Fruit fly (Drosophila melanogaster) whole organism, embryonic: ENCODE results near the gene ovm.

ENCODE experiments used
- Awh ChIP-seq: fragments of 200-800 bp; sonication (Bioruptor generic); IDR thresholded peaks from 2 replicates; pipeline ENCODE4, ENCODE4 v1.3.6; 2022; ENCODE audit warnings: missing biosample characterization, missing genetic modification characterization
- B-H2 ChIP-seq: fragments of 200-800 bp; sonication (Bioruptor generic); optimal IDR thresholded peaks from 2 replicates; lab custom pipeline; 2018; ENCODE audit warnings: missing biosample characterization, mild to moderate bottlenecking, missing genetic modification characterization
- CG10267 ChIP-seq: fragments of 200-800 bp; sonication (Bioruptor generic); optimal IDR thresholded peaks from 2 replicates; lab custom pipeline; 2018; ENCODE audit warnings: missing biosample characterization, mild to moderate bottlenecking, missing genetic modification characterization, moderate library complexity
- CG10543 ChIP-seq: fragments of 200-800 bp; sonication (Bioruptor generic); optimal IDR thresholded peaks from 3 replicates; lab custom pipeline; 2017; ENCODE audit warnings: missing biosample characterization, mild to moderate bottlenecking, missing genetic modification characterization, moderate library complexity
- CG11398 ChIP-seq: fragments of 200-800 bp; sonication (Bioruptor generic); optimal IDR thresholded peaks from 2 replicates; lab custom pipeline; 2016; ENCODE audit warnings: missing biosample characterization, missing genetic modification characterization
- CG12104 ChIP-seq: fragments of 200-800 bp; sonication (Bioruptor generic); optimal IDR thresholded peaks from 3 replicates; lab custom pipeline; 2016; ENCODE audit warnings: missing biosample characterization, missing genetic modification characterization
- CG12236 ChIP-seq: fragments of 200-800 bp; sonication (Bioruptor generic); optimal IDR thresholded peaks from 2 replicates; lab custom pipeline; 2016; ENCODE audit warnings: missing biosample characterization, missing genetic modification characterization
- CG12391 ChIP-seq: fragments of 200-800 bp; sonication (Bioruptor generic); optimal IDR thresholded peaks from 3 replicates; lab custom pipeline; 2018; ENCODE audit warnings: missing biosample characterization, mild to moderate bottlenecking, missing genetic modification characterization, moderate library complexity
- CG12659 ChIP-seq: fragments of 200-800 bp; sonication (Bioruptor generic); optimal IDR thresholded peaks from 3 replicates; lab custom pipeline; 2017; ENCODE audit warnings: mild to moderate bottlenecking, missing biosample characterization, missing genetic modification reagents, missing genetic modification characterization
- CG12769 ChIP-seq: fragments of 200-800 bp; sonication (Bioruptor generic); optimal IDR thresholded peaks from 2 replicates; lab custom pipeline; 2019; ENCODE audit warnings: missing biosample characterization, mild to moderate bottlenecking, missing genetic modification characterization, moderate library complexity
- CG13287 ChIP-seq: fragments of 200-800 bp; sonication (Bioruptor generic); IDR thresholded peaks from 2 replicates; pipeline ENCODE4 v1.3.6; 2022; ENCODE audit warnings: missing biosample characterization, missing genetic modification characterization; ENCODE audit not compliant: partially characterized antibody
- CG13296 ChIP-seq: fragments of 200-800 bp; sonication (Bioruptor generic); optimal IDR thresholded peaks from 3 replicates; lab custom pipeline; 2018; ENCODE audit warnings: missing biosample characterization, mild to moderate bottlenecking, missing genetic modification characterization
- CG14965 ChIP-seq: fragments of 200-800 bp; sonication (Bioruptor generic); optimal IDR thresholded peaks from 2 replicates; lab custom pipeline; 2016; ENCODE audit warnings: missing biosample characterization, missing genetic modification characterization, borderline replicate concordance
- CG18619 ChIP-seq: fragments of 200-800 bp; sonication (Bioruptor generic); optimal IDR thresholded peaks from 3 replicates; lab custom pipeline; 2017; ENCODE audit warnings: missing biosample characterization, mild to moderate bottlenecking, missing genetic modification characterization
- CG6689 ChIP-seq: fragments of 200-800 bp; sonication (Bioruptor generic); IDR thresholded peaks from 2 replicates; pipeline ENCODE4 v1.3.6; 2022; ENCODE audit warnings: missing biosample characterization, missing genetic modification characterization
- CG7745 ChIP-seq: fragments of 200-800 bp; sonication (Bioruptor generic); optimal IDR thresholded peaks from 2 replicates; lab custom pipeline; 2018; ENCODE audit warnings: missing biosample characterization, mild to moderate bottlenecking, missing genetic modification characterization, moderate library complexity
- CG8290 ChIP-seq, 3 experiments: fragments of 200-800 bp; sonication (Bioruptor generic); optimal IDR thresholded peaks; 2 replicates each; lab custom pipeline; 2016 to 2019; ENCODE audit warnings: missing biosample characterization in 3 of 3, missing genetic modification characterization in 3 of 3, mild to moderate bottlenecking in 2 of 3, moderate library complexity in 1 of 3
- CG8944 ChIP-seq: fragments of 200-800 bp; sonication (Bioruptor generic); optimal IDR thresholded peaks from 3 replicates; lab custom pipeline; 2016; ENCODE audit warnings: missing biosample characterization, missing genetic modification characterization
- CG9437 ChIP-seq: fragments of 200-800 bp; sonication (Bioruptor generic); optimal IDR thresholded peaks from 2 replicates; lab custom pipeline; 2018; ENCODE audit warnings: missing biosample characterization, mild to moderate bottlenecking, missing genetic modification characterization
- CG9876 ChIP-seq: fragments of 200-800 bp; sonication (Bioruptor generic); optimal IDR thresholded peaks from 2 replicates; lab custom pipeline; 2016; ENCODE audit warnings: missing biosample characterization, missing genetic modification characterization
- CrebB ChIP-seq: fragments of 200-800 bp; sonication (Bioruptor generic); optimal IDR thresholded peaks from 3 replicates; lab custom pipeline; 2018; ENCODE audit warnings: missing biosample characterization, mild to moderate bottlenecking, missing genetic modification characterization
- D ChIP-seq, 2 experiments: fragments of 200-800 bp in 1 of 2; fragments of >200 bp in 1 of 2; sonication (Bioruptor generic) in 1 of 2; optimal IDR thresholded peaks; 2 replicates in 1 of 2; 3 replicates in 1 of 2; lab custom pipeline; 2017; ENCODE audit warnings: mild to moderate bottlenecking in 1 of 2, missing biosample characterization in 1 of 2, missing genetic modification characterization in 1 of 2, missing genetic modification reagents in 1 of 2
- Dip2 ChIP-seq: fragments of 200-800 bp; sonication (Bioruptor generic); IDR thresholded peaks from 2 replicates; pipeline ENCODE4 v1.3.6; 2022; ENCODE audit warnings: missing biosample characterization, missing genetic modification characterization
- Fer1 ChIP-seq: fragments of 200-800 bp; sonication (Bioruptor generic); optimal IDR thresholded peaks from 2 replicates; lab custom pipeline; 2017; ENCODE audit warnings: missing biosample characterization, mild to moderate bottlenecking, missing genetic modification characterization
- Hmr ChIP-seq: fragments of 200-800 bp; sonication (Bioruptor generic); optimal IDR thresholded peaks from 3 replicates; lab custom pipeline; 2017; ENCODE audit warnings: mild to moderate bottlenecking, missing biosample characterization, missing genetic modification reagents, missing genetic modification characterization
- MESR4 ChIP-seq: fragments of 200-800 bp; sonication (Bioruptor generic); optimal IDR thresholded peaks from 2 replicates; lab custom pipeline; 2018; ENCODE audit warnings: missing biosample characterization, mild to moderate bottlenecking, missing genetic modification characterization, moderate library complexity
- Max ChIP-seq: fragments of 200-800 bp; sonication (Bioruptor generic); optimal IDR thresholded peaks from 2 replicates; lab custom pipeline; 2016; ENCODE audit warnings: missing biosample characterization, mild to moderate bottlenecking, missing genetic modification characterization
- Med ChIP-seq: fragments of 200-800 bp; sonication (Bioruptor generic); peaks from one replicate; lab custom pipeline; 2016; ENCODE audit warnings: missing biosample characterization, missing genetic modification characterization, mild to moderate bottlenecking, inconsistent platforms, moderate library complexity
- Myb ChIP-seq: fragments of 200-800 bp; sonication (Bioruptor generic); optimal IDR thresholded peaks from 2 replicates; lab custom pipeline; 2016; ENCODE audit warnings: missing biosample characterization, missing genetic modification characterization
- Nf-YC ChIP-seq: fragments of 200-800 bp; optimal IDR thresholded peaks from 3 replicates; lab custom pipeline; 2019; ENCODE audit warnings: missing biosample characterization, mild to moderate bottlenecking, missing genetic modification characterization, moderate library complexity
- PHDP ChIP-seq: fragments of 200-800 bp; sonication (Bioruptor generic); optimal IDR thresholded peaks from 3 replicates; lab custom pipeline; 2018; ENCODE audit warnings: missing biosample characterization, mild to moderate bottlenecking, missing genetic modification characterization, moderate library complexity
- Pdp1 ChIP-seq, 2 experiments: fragments of 200-800 bp; sonication (Bioruptor generic); optimal IDR thresholded peaks; 3 replicates each; lab custom pipeline; 2016; ENCODE audit warnings: missing biosample characterization in 2 of 2, missing genetic modification characterization in 2 of 2, mild to moderate bottlenecking in 1 of 2, moderate library complexity in 1 of 2
- Vsx1 ChIP-seq: fragments of 200-800 bp; sonication (Bioruptor generic); optimal IDR thresholded peaks from 2 replicates; lab custom pipeline; 2017; ENCODE audit warnings: missing biosample characterization, mild to moderate bottlenecking, missing genetic modification characterization, missing genetic modification reagents
- YL-1 ChIP-seq: fragments of 200-800 bp; sonication (Bioruptor generic); optimal IDR thresholded peaks from 3 replicates; lab custom pipeline; 2017; ENCODE audit warnings: missing biosample characterization, mild to moderate bottlenecking, missing genetic modification characterization
- caup ChIP-seq: fragments of 200-800 bp; sonication (Bioruptor generic); optimal IDR thresholded peaks from 3 replicates; lab custom pipeline; 2017; ENCODE audit warnings: missing biosample characterization, mild to moderate bottlenecking, missing genetic modification characterization, moderate library complexity; ENCODE audit not compliant: severe bottlenecking
- dpn ChIP-seq, 2 experiments: fragments of 200-800 bp; sonication (Bioruptor generic); optimal IDR thresholded peaks; 3 replicates each; lab custom pipeline; 2016; ENCODE audit warnings: missing biosample characterization in 2 of 2, missing genetic modification characterization in 2 of 2
- gro ChIP-seq: fragments of 200-800 bp; sonication (Bioruptor generic); optimal IDR thresholded peaks from 2 replicates; lab custom pipeline; 2016; ENCODE audit warnings: missing biosample characterization, missing genetic modification characterization
- her ChIP-seq: fragments of 200-800 bp; sonication (Bioruptor generic); optimal IDR thresholded peaks from 2 replicates; lab custom pipeline; 2016; ENCODE audit warnings: missing biosample characterization, missing genetic modification characterization
- nerfin-1 ChIP-seq: fragments of 200-800 bp; sonication (Bioruptor generic); optimal IDR thresholded peaks from 3 replicates; lab custom pipeline; 2019; ENCODE audit warnings: missing biosample characterization, mild to moderate bottlenecking, missing genetic modification characterization, moderate library complexity
- nmo ChIP-seq: fragments of 200-800 bp; sonication (Bioruptor generic); optimal IDR thresholded peaks from 2 replicates; lab custom pipeline; 2018; ENCODE audit warnings: missing biosample characterization, mild to moderate bottlenecking, missing genetic modification characterization, moderate library complexity
- nom ChIP-seq: fragments of 200-800 bp; sonication (Bioruptor generic); optimal IDR thresholded peaks from 2 replicates; lab custom pipeline; 2017; ENCODE audit warnings: missing biosample characterization, missing genetic modification characterization, mild to moderate bottlenecking, moderate library complexity, missing genetic modification reagents
- onecut ChIP-seq: fragments of 200-800 bp; sonication (Bioruptor generic); IDR thresholded peaks from 2 replicates; pipeline ENCODE4 v1.3.6; 2022; ENCODE audit warnings: missing biosample characterization, missing genetic modification characterization
- so ChIP-seq: fragments of 200-800 bp; sonication (Bioruptor generic); IDR thresholded peaks from 3 replicates; pipeline ENCODE4 v1.3.6; 2022; ENCODE audit warnings: missing biosample characterization, missing genetic modification characterization
- stwl ChIP-seq: fragments of 200-800 bp; sonication (Bioruptor generic); optimal IDR thresholded peaks from 3 replicates; lab custom pipeline; 2018; ENCODE audit warnings: missing biosample characterization, mild to moderate bottlenecking, missing genetic modification characterization, moderate library complexity
- toy ChIP-seq: fragments of 200-800 bp; sonication (Bioruptor generic); IDR thresholded peaks from 2 replicates; pipeline ENCODE4 v1.3.6; 2022; ENCODE audit warnings: missing biosample characterization, missing genetic modification characterization
- trem ChIP-seq: fragments of 200-800 bp; optimal IDR thresholded peaks from 3 replicates; lab custom pipeline; 2019; ENCODE audit warnings: missing biosample characterization, mild to moderate bottlenecking, missing genetic modification characterization, moderate library complexity
- wdn ChIP-seq: fragments of 200-800 bp; sonication (Bioruptor generic); IDR thresholded peaks from 2 replicates; pipeline ENCODE4 v1.3.6; 2022; ENCODE audit warnings: missing biosample characterization, missing genetic modification characterization
- zf30C ChIP-seq: fragments of 200-800 bp; sonication (Bioruptor generic); optimal IDR thresholded peaks from 3 replicates; lab custom pipeline; 2018; ENCODE audit warnings: missing biosample characterization, mild to moderate bottlenecking, missing genetic modification characterization

ovm gene

dm6 chr2L:155215-155712, 14.5 kb upstream of the ovm start, which contains the start of gene Pus10 (continued):
- TF ChIP-seq trem (tag; lab: Kevin White, UChicago) (peak; percentile 17), so (GFP tag; lab: Robert Waterston, UW) (no peak), CG9437 (GFP tag; lab: Kevin White, UChicago) (peak; percentile 16), nerfin-1 (tag; lab: Kevin White, UChicago) (peak; percentile 61), CG18619 (no peak), zf30C (GFP tag; lab: Kevin White, UChicago) (no peak), Myb (GFP tag; lab: Kevin White, UChicago) (peak; percentile 12), CG13296 (GFP tag; lab: Kevin White, UChicago) (peak; percentile 12), CG7745 (tag; lab: Kevin White, UChicago) (peak; percentile 15), gro (peak; percentile 17), Nf-YC (peak; percentile 1), caup (GFP tag; lab: Kevin White, UChicago) (peak; percentile 16), CrebB (tag; lab: Kevin White, UChicago) (peak; percentile 15), Med (peak; percentile 85), toy (GFP tag; lab: Robert Waterston, UW) (no peak), YL-1 (peak; percentile 55), MESR4 (GFP tag; lab: Kevin White, UChicago) (peak; percentile 81), B-H2 (GFP tag; lab: Kevin White, UChicago) (peak; percentile 68), CG12236 (GFP tag; lab: Kevin White, UChicago) (no peak), wdn (GFP tag; lab: Robert Waterston, UW) (no peak), Fer1 (GFP tag; lab: Kevin White, UChicago) (peak; percentile 29), Hmr (GFP tag; lab: Kevin White, UChicago) (peak; percentile 9), CG8944 (GFP tag; lab: Kevin White, UChicago) (no peak), CG12769 (peak; percentile 4), CG11398 (GFP tag; lab: Kevin White, UChicago) (no peak), CG13287 (no peak), CG8290 (GFP tag; optimal IDR thresholded peaks at IDR 0.05; lab: Kevin White, UChicago) (no peak), CG8290 (tag; optimal IDR thresholded peaks at IDR 0.05; lab: Kevin White, UChicago) (no peak), nom (GFP tag; lab: Kevin White, UChicago) (peak; percentile 21), her (peak; percentile 10), CG14965 (GFP tag; lab: Kevin White, UChicago) (no peak), onecut (GFP tag; lab: Robert Waterston, UW) (peak; percentile 14; the same call in 1 of the 2 replicates), Awh (GFP tag; lab: Robert Waterston, UW) (no peak), Dip2 (no peak), CG12659 (GFP tag; lab: Kevin White, UChicago) (peak; percentile 25), stwl (tag; lab: Kevin White, UChicago) (peak; percentile 64), CG12104 (GFP tag; lab: Kevin White, UChicago) (no peak), CG12391 (peak; percentile 2), PHDP (peak; percentile 2), nmo (GFP tag; lab: Kevin White, UChicago) (peak; percentile 6), Max (GFP tag; lab: Kevin White, UChicago) (peak; percentile 27), dpn (GFP tag; optimal IDR thresholded peaks at IDR 0.05; lab: Kevin White, UChicago) (peak in 1 of 2 experiments; percentile 0), D (optimal IDR thresholded peaks at IDR 0.05; lab: Kevin White, UChicago) (peak; percentile 83), D (GFP tag; optimal IDR thresholded peaks at IDR 0.05; lab: Kevin White, UChicago) (no peak), Vsx1 (GFP tag; lab: Kevin White, UChicago) (peak; percentile 50), CG10267 (tag; lab: Kevin White, UChicago) (peak; percentile 95), CG10543 (GFP tag; lab: Kevin White, UChicago) (peak; percentile 9), CG9876 (GFP tag; lab: Kevin White, UChicago) (no peak), Pdp1 (GFP tag; optimal IDR thresholded peaks at IDR 0.05; lab: Kevin White, UChicago) (peak in 1 of 2 experiments; percentile 99), CG6689 (GFP tag; lab: Robert Waterston, UW) (no peak)
